Worm (Caenorhabditis elegans) whole organism, young adult: Measurements from ENCODE around the gene fkb-1.

Source experiments
- B0035.1 ChIP-seq: sonication (generic microtip); optimal IDR thresholded peaks from 2 replicates; lab custom pipeline; 2016; ENCODE audit warnings: missing genetic modification characterization, mild to moderate bottlenecking, missing compliant biosample characterization, missing genotype, missing genetic modification reagents
- B0261.1 ChIP-seq: sonication (generic microtip); optimal IDR thresholded peaks from 2 replicates; lab custom pipeline; 2016; ENCODE audit warnings: mild to moderate bottlenecking, missing genetic modification characterization, moderate library complexity, missing compliant biosample characterization
- B0336.3 ChIP-seq: fragments of 200-800 bp; sonication (Bioruptor generic); IDR thresholded peaks from 2 replicates; pipeline ENCODE4 v1.3.6; 2022; ENCODE audit warnings: missing genetic modification characterization, missing compliant biosample characterization
- C06A6.2 ChIP-seq: fragments of 200-800 bp; sonication (Bioruptor generic); conservative IDR thresholded peaks from 2 replicates; pipeline ENCODE4 v1.3.6; 2022; ENCODE audit warnings: missing genetic modification characterization, missing compliant biosample characterization
- F10E7.11 ChIP-seq: sonication (generic microtip); optimal IDR thresholded peaks from 2 replicates; lab custom pipeline; 2017; ENCODE audit warnings: mild to moderate bottlenecking, missing genetic modification characterization, moderate library complexity, missing compliant biosample characterization
- F22D6.2 ChIP-seq: sonication (generic microtip); optimal IDR thresholded peaks from 2 replicates; lab custom pipeline; 2016; ENCODE audit warnings: mild to moderate bottlenecking, missing genetic modification characterization, missing compliant biosample characterization
- F37B4.10 ChIP-seq: fragments of 200-800 bp; sonication (Bioruptor generic); IDR thresholded peaks from 2 replicates; pipeline ENCODE4 v1.3.6; 2022; ENCODE audit warnings: missing genetic modification characterization, missing compliant biosample characterization
- F39B2.1 ChIP-seq: fragments of 200-800 bp; sonication (Bioruptor generic); IDR thresholded peaks from 2 replicates; pipeline ENCODE4 v1.3.6; 2022; ENCODE audit warnings: missing genetic modification reagents, missing genetic modification characterization, missing compliant biosample characterization
- F52B5.7 ChIP-seq: sonication (generic microtip); optimal IDR thresholded peaks from 2 replicates; lab custom pipeline; 2016; ENCODE audit warnings: mild to moderate bottlenecking, missing genetic modification characterization, missing compliant biosample characterization
- F55B11.4 ChIP-seq: sonication (generic microtip); optimal IDR thresholded peaks from 2 replicates; lab custom pipeline; 2016; ENCODE audit warnings: missing compliant biosample characterization, missing genetic modification characterization, borderline replicate concordance; ENCODE audit not compliant: insufficient read depth
- T07F8.4 ChIP-seq: sonication (generic microtip); optimal IDR thresholded peaks from 2 replicates; lab custom pipeline; 2016; ENCODE audit warnings: mild to moderate bottlenecking, missing genetic modification characterization, moderate library complexity, missing compliant biosample characterization
- T26A5.8 ChIP-seq: sonication (generic microtip); optimal IDR thresholded peaks from 2 replicates; lab custom pipeline; 2016; ENCODE audit warnings: missing genetic modification characterization, missing compliant biosample characterization
- Y53F4B.3 ChIP-seq: fragments of 200-800 bp; sonication (Bioruptor generic); IDR thresholded peaks from 2 replicates; pipeline ENCODE4 v1.3.6; 2022; ENCODE audit warnings: missing genetic modification reagents, missing genetic modification characterization, missing compliant biosample characterization
- Y56A3A.18 ChIP-seq: fragments of 200-800 bp; sonication (Bioruptor generic); IDR thresholded peaks from 2 replicates; pipeline ENCODE4 v1.3.6; 2022; ENCODE audit warnings: missing genetic modification reagents, missing genetic modification characterization, missing compliant biosample characterization
- Y79H2A.3 ChIP-seq: fragments of 200-800 bp; sonication (Bioruptor generic); conservative IDR thresholded peaks from 2 replicates; pipeline ENCODE4 v1.3.6; 2022; ENCODE audit warnings: missing genetic modification reagents, missing genetic modification characterization, missing compliant biosample characterization
- Y95B8A.8 ChIP-seq: fragments of 200-800 bp; sonication (Bioruptor generic); IDR thresholded peaks from 2 replicates; pipeline ENCODE4 v1.3.6; 2022; ENCODE audit warnings: missing genetic modification reagents, missing genetic modification characterization, missing compliant biosample characterization
- aptf-3 ChIP-seq: fragments of 200-800 bp; sonication (Bioruptor generic); IDR thresholded peaks from 2 replicates; pipeline ENCODE4 v1.3.6; 2022; ENCODE audit warnings: missing genetic modification characterization, missing compliant biosample characterization
- athp-1 ChIP-seq: sonication (generic microtip); optimal IDR thresholded peaks from 2 replicates; lab custom pipeline; 2017; ENCODE audit warnings: mild to moderate bottlenecking, missing genetic modification characterization, missing compliant biosample characterization
- attf-6 ChIP-seq: fragments of 200-800 bp; sonication (Bioruptor generic); IDR thresholded peaks from 2 replicates; pipeline ENCODE4 v1.3.6; 2022; ENCODE audit warnings: missing genetic modification reagents, missing genetic modification characterization, missing compliant biosample characterization
- ceh-100 ChIP-seq: fragments of 200-800 bp; sonication (Bioruptor generic); IDR thresholded peaks from 2 replicates; pipeline ENCODE4 v1.3.6; 2022; ENCODE audit warnings: missing genetic modification reagents, missing genetic modification characterization, missing compliant biosample characterization
- ceh-27 ChIP-seq: fragments of 200-800 bp; sonication (Bioruptor generic); optimal IDR thresholded peaks from 2 replicates; lab custom pipeline; 2018; ENCODE audit warnings: mild to moderate bottlenecking, missing genetic modification characterization, moderate library complexity, missing compliant biosample characterization
- ceh-58 ChIP-seq: fragments of 200-800 bp; sonication (Bioruptor generic); IDR thresholded peaks from 2 replicates; pipeline ENCODE4 v1.3.6; 2022; ENCODE audit warnings: missing genetic modification characterization, missing compliant biosample characterization
- ceh-79 ChIP-seq: sonication (generic microtip); optimal IDR thresholded peaks from 2 replicates; lab custom pipeline; 2017; ENCODE audit warnings: mild to moderate bottlenecking, missing genetic modification characterization, missing compliant biosample characterization
- dox-1 ChIP-seq: fragments of 200-800 bp; sonication (Bioruptor generic); IDR thresholded peaks from 2 replicates; pipeline ENCODE4 v1.3.6; 2022; ENCODE audit warnings: missing genetic modification reagents, missing genetic modification characterization, missing compliant biosample characterization
- fkh-3 ChIP-seq: sonication (generic microtip); optimal IDR thresholded peaks from 2 replicates; lab custom pipeline; 2016; ENCODE audit warnings: mild to moderate bottlenecking, missing genetic modification characterization, missing compliant biosample characterization
- hmg-1.2 ChIP-seq: fragments of 200-800 bp; sonication (Bioruptor generic); IDR thresholded peaks from 2 replicates; pipeline ENCODE4 v1.3.6; 2022; ENCODE audit warnings: missing genetic modification reagents, missing genetic modification characterization, missing compliant biosample characterization
- hmg-20 ChIP-seq: fragments of 200-800 bp; sonication (Bioruptor generic); IDR thresholded peaks from 2 replicates; pipeline ENCODE4 v1.3.6; 2022; ENCODE audit warnings: missing genetic modification reagents, missing genetic modification characterization, missing compliant biosample characterization
- lag-1 ChIP-seq: fragments of 200-800 bp; sonication (Bioruptor generic); IDR thresholded peaks from 2 replicates; pipeline ENCODE4 v1.3.6; 2022; ENCODE audit warnings: missing genetic modification reagents, missing genetic modification characterization, missing compliant biosample characterization
- let-607 ChIP-seq, 2 experiments: fragments of 200-800 bp in 1 of 2; sonication (Bioruptor generic) in 1 of 2; sonication (generic microtip) in 1 of 2; optimal IDR thresholded peaks; 2 replicates each; lab custom pipeline; 2016 to 2018; ENCODE audit warnings: mild to moderate bottlenecking in 2 of 2, missing compliant biosample characterization in 2 of 2, missing genetic modification characterization in 2 of 2, moderate library complexity in 2 of 2, missing genotype in 1 of 2
- lin-26 ChIP-seq: fragments of 200-800 bp; sonication (Bioruptor generic); IDR thresholded peaks from 2 replicates; pipeline ENCODE4 v1.3.6; 2022; ENCODE audit warnings: missing genetic modification reagents, missing genetic modification characterization, missing compliant biosample characterization
- lin-35 ChIP-seq, 3 experiments: fragments of 150-350 bp in 2 of 3; sonication (generic microtip) in 1 of 3; optimal IDR thresholded peaks; 2 replicates each; lab custom pipeline; 2014 to 2018; ENCODE audit warnings: missing biosample characterization in 3 of 3, missing genetic modification characterization in 3 of 3, missing genetic modification reagents in 3 of 3
- lin-54 ChIP-seq: fragments of 200-800 bp; sonication (Bioruptor generic); optimal IDR thresholded peaks from 2 replicates; lab custom pipeline; 2018; ENCODE audit warnings: mild to moderate bottlenecking, missing genetic modification characterization, missing compliant biosample characterization
- lsl-1 ChIP-seq: fragments of 200-800 bp; sonication (Bioruptor generic); optimal IDR thresholded peaks from 2 replicates; lab custom pipeline; 2018; ENCODE audit warnings: mild to moderate bottlenecking, missing genetic modification characterization, moderate library complexity, missing compliant biosample characterization
- lsy-27 ChIP-seq: sonication (generic microtip); optimal IDR thresholded peaks from 2 replicates; lab custom pipeline; 2017; ENCODE audit warnings: missing genetic modification characterization, mild to moderate bottlenecking, missing compliant biosample characterization, antibody characterized with exemption, missing genotype, borderline replicate concordance; ENCODE audit not compliant: insufficient read depth
- mel-28 ChIP-seq: sonication (generic microtip); optimal IDR thresholded peaks from 2 replicates; lab custom pipeline; 2016; ENCODE audit warnings: borderline replicate concordance, mild to moderate bottlenecking, missing genetic modification characterization, missing compliant biosample characterization
- nhr-80 ChIP-seq: sonication (generic microtip); optimal IDR thresholded peaks from 2 replicates; lab custom pipeline; 2016; ENCODE audit warnings: missing genetic modification characterization, missing compliant biosample characterization
- nhr-90 ChIP-seq: sonication (generic microtip); optimal IDR thresholded peaks from 2 replicates; lab custom pipeline; 2016; ENCODE audit warnings: missing genotype, mild to moderate bottlenecking, missing genetic modification characterization, missing compliant biosample characterization
- pha-4 ChIP-seq: fragments of 150-350 bp; sonication (generic microtip); optimal IDR thresholded peaks from 2 replicates; lab custom pipeline; 2014; ENCODE audit warnings: missing biosample characterization, missing genetic modification reagents, missing genetic modification characterization
- repo-1 ChIP-seq: sonication (generic microtip); optimal IDR thresholded peaks from 2 replicates; lab custom pipeline; 2017; ENCODE audit warnings: mild to moderate bottlenecking, missing genetic modification characterization, missing compliant biosample characterization
- sdz-38 ChIP-seq: sonication (generic microtip); optimal IDR thresholded peaks from 2 replicates; lab custom pipeline; 2016; ENCODE audit warnings: missing genotype, missing genetic modification characterization, missing compliant biosample characterization
- sea-2 ChIP-seq: fragments of 200-800 bp; sonication (Bioruptor generic); IDR thresholded peaks from 2 replicates; pipeline ENCODE4 v1.3.6; 2022; ENCODE audit warnings: missing genetic modification characterization, missing compliant biosample characterization
- somi-1 ChIP-seq: fragments of 200-800 bp; sonication (Bioruptor generic); optimal IDR thresholded peaks from 2 replicates; lab custom pipeline; 2018; ENCODE audit warnings: mild to moderate bottlenecking, missing genetic modification characterization, missing compliant biosample characterization
- tbp1 ChIP-seq: fragments of 200-800 bp; sonication (Bioruptor generic); optimal IDR thresholded peaks from 2 replicates; lab custom pipeline; 2018; ENCODE audit warnings: mild to moderate bottlenecking, missing genetic modification characterization, missing compliant biosample characterization
- tbx-9 ChIP-seq: sonication (generic microtip); optimal IDR thresholded peaks from 2 replicates; lab custom pipeline; 2016; ENCODE audit warnings: borderline replicate concordance, missing genetic modification characterization, inconsistent platforms, missing compliant biosample characterization
- ztf-22 ChIP-seq: fragments of 200-800 bp; sonication (Bioruptor generic); optimal IDR thresholded peaks from 2 replicates; lab custom pipeline; 2018; ENCODE audit warnings: mild to moderate bottlenecking, missing genetic modification characterization, moderate library complexity, missing compliant biosample characterization
- ztf-26 ChIP-seq: sonication (generic microtip); optimal IDR thresholded peaks from 2 replicates; lab custom pipeline; 2017; ENCODE audit warnings: missing genetic modification characterization, missing compliant biosample characterization
- ztf-28 ChIP-seq: fragments of 200-800 bp; sonication (Bioruptor generic); IDR thresholded peaks from 2 replicates; pipeline ENCODE4 v1.3.6; 2022; ENCODE audit warnings: missing genetic modification reagents, missing genetic modification characterization, missing compliant biosample characterization
- ztf-6 ChIP-seq: fragments of 200-800 bp; sonication (Bioruptor generic); IDR thresholded peaks from 2 replicates; pipeline ENCODE4 v1.3.6; 2022; ENCODE audit warnings: missing genetic modification reagents, missing genetic modification characterization, missing compliant biosample characterization

fkb-1 gene

ce11 chrIV:11025941-11026340, 10.4 kb upstream of the fkb-1 start (continued):
- TF ChIP-seq somi-1 (GFP tag; lab: Kevin White, UChicago) = peak; percentile 76
- TF ChIP-seq repo-1 = peak; percentile 85
- TF ChIP-seq F22D6.2 (tag; lab: Kevin White, UChicago) = peak; percentile 13
- TF ChIP-seq F39B2.1 = no peak
- no peak for TF ChIP-seq pha-4 (tag; lab: Kevin White, UChicago)
- TF ChIP-seq Y79H2A.3 (GFP tag; lab: Robert Waterston, UW) = peak; percentile 79; the same call in 1 of the 2 replicates
- peak; percentile 63; the same call in 1 of the 2 replicates for TF ChIP-seq C06A6.2 (GFP tag; lab: Robert Waterston, UW)
- peak; percentile 85; the same call in 1 of the 2 replicates for TF ChIP-seq aptf-3
- TF ChIP-seq lin-26 = peak; percentile 99
- TF ChIP-seq T26A5.8 (tag; lab: Kevin White, UChicago) = peak; percentile 80
- peak; percentile 90 for TF ChIP-seq B0336.3 (GFP tag; lab: Robert Waterston, UW)
- peak; percentile 93 for TF ChIP-seq dox-1 (GFP tag; lab: Robert Waterston, UW)
- peak; percentile 93 for TF ChIP-seq ceh-79
- TF ChIP-seq F10E7.11 = peak; percentile 82
- TF ChIP-seq F55B11.4 = no peak
- TF ChIP-seq Y53F4B.3 (GFP tag; lab: Robert Waterston, UW) = peak; percentile 79; the same call in 1 of the 2 replicates
- TF ChIP-seq F37B4.10 (GFP tag; lab: Robert Waterston, UW) = peak; percentile 98
- TF ChIP-seq ceh-27 (GFP tag; lab: Kevin White, UChicago) = peak; percentile 85
- TF ChIP-seq T07F8.4 (tag; lab: Kevin White, UChicago) = peak; percentile 88
- TF ChIP-seq hmg-20 (GFP tag; lab: Robert Waterston, UW) = peak; percentile 73
- peak; percentile 96 for TF ChIP-seq fkh-3
- TF ChIP-seq ceh-58 (GFP tag; lab: Robert Waterston, UW) = peak; percentile 96; the same call in 1 of the 2 replicates
- TF ChIP-seq mel-28 (tag; lab: Kevin White, UChicago) = peak; percentile 71
- no peak for TF ChIP-seq lin-35 (GFP tag; optimal IDR thresholded peaks at IDR 0.05; lab: Kevin White, UChicago)
- peak; percentile 82; the same call in 1 of the 2 replicates for TF ChIP-seq ztf-28 (GFP tag; lab: Robert Waterston, UW)
- peak; percentile 33 for TF ChIP-seq lsy-27 (tag; lab: Kevin White, UChicago)
- no peak; the same call in 1 of the 2 replicates for TF ChIP-seq Y95B8A.8 (GFP tag; lab: Robert Waterston, UW)
- peak; percentile 84 for TF ChIP-seq B0035.1 (tag; lab: Kevin White, UChicago)
- no peak for TF ChIP-seq ztf-6 (GFP tag; lab: Robert Waterston, UW)
- peak; percentile 77 for TF ChIP-seq lin-54 (GFP tag; lab: Kevin White, UChicago)
- TF ChIP-seq ceh-100 = peak; percentile 66; the same call in 1 of the 2 replicates
- peak in 1 of 2 experiments; percentile 55 for TF ChIP-seq let-607 (tag; optimal IDR thresholded peaks at IDR 0.05; lab: Kevin White, UChicago)
- peak; percentile 77 for TF ChIP-seq attf-6
- 0 out of 2 replicates have a peak, but pooled peaks have one; percentile 43 for TF ChIP-seq Y56A3A.18 (GFP tag; lab: Robert Waterston, UW)
- TF ChIP-seq tbx-9 (tag; lab: Kevin White, UChicago) = peak; percentile 88
- peak; percentile 79; the same call in 1 of the 2 replicates for TF ChIP-seq sea-2
- no peak for TF ChIP-seq lag-1 (GFP tag; lab: Robert Waterston, UW)
- peak; percentile 63 for TF ChIP-seq ztf-26 (tag; lab: Kevin White, UChicago)
- peak; percentile 64 for TF ChIP-seq sdz-38
- peak; percentile 97 for TF ChIP-seq nhr-90 (tag; lab: Kevin White, UChicago)
- peak; percentile 93 for TF ChIP-seq athp-1 (tag; lab: Kevin White, UChicago)
- TF ChIP-seq B0261.1 (tag; lab: Kevin White, UChicago) = peak; percentile 89
- TF ChIP-seq nhr-80 (tag; lab: Kevin White, UChicago) = peak; percentile 25
- peak; percentile 98 for TF ChIP-seq tbp1 (GFP tag; lab: Kevin White, UChicago)
- peak; percentile 74 for TF ChIP-seq hmg-1.2 (GFP tag; lab: Robert Waterston, UW)
- TF ChIP-seq lsl-1 (GFP tag; lab: Kevin White, UChicago) = peak; percentile 68
- TF ChIP-seq F52B5.7 (tag; lab: Kevin White, UChicago) = peak; percentile 98
- TF ChIP-seq ztf-22 (GFP tag; lab: Kevin White, UChicago) = peak; percentile 68
